Fruit fly (Drosophila melanogaster): ENCODE data around the gene Cht7.
A peak's percentile ranks its signal among the peaks of the same experiment; 100 is the strongest.

Cht7 gene

dm6 chr3L:3050185-3050584, 56.6 kb downstream of the Cht7 start, which contains the start of gene CG32485:
CG32485 (plus strand) TSS chr3L:3050323.
- TF ChIP-seq rib (GFP tag; IDR thresholded peaks at IDR 0.05) (no peak), caup (GFP tag; optimal IDR thresholded peaks at IDR 0.05; ENCODE audit: severe bottlenecking) (no peak), CG12659 (GFP tag; optimal IDR thresholded peaks at IDR 0.05) (peak; percentile 15), Myb (GFP tag; optimal IDR thresholded peaks at IDR 0.05) (peak; percentile 90), CG15601 (tag; optimal IDR thresholded peaks at IDR 0.05) (peak; percentile 86), h (optimal IDR thresholded peaks at IDR 0.05) (no peak), Dp (GFP tag; optimal IDR thresholded peaks at IDR 0.05) (peak; percentile 32), CG17359 (tag; optimal IDR thresholded peaks at IDR 0.05) (peak; percentile 67), pzg (GFP tag; optimal IDR thresholded peaks at IDR 0.05) (peak; percentile 56), CG9797 (GFP tag; optimal IDR thresholded peaks at IDR 0.05) (peak; percentile 57), trem (tag; optimal IDR thresholded peaks at IDR 0.05) (peak; percentile 4), sd (tag; optimal IDR thresholded peaks at IDR 0.05) (peak; percentile 9), Doc3 (GFP tag; IDR thresholded peaks at IDR 0.05; ENCODE audit: partially characterized antibody) (no peak), bbx (GFP tag; IDR thresholded peaks at IDR 0.05; ENCODE audit: partially characterized antibody) (0 out of 2 replicates have a peak, but pooled peaks have one; percentile 31), MBD-R2 (GFP tag; IDR thresholded peaks at IDR 0.05) (peak; percentile 64), gfzf (GFP tag; optimal IDR thresholded peaks at IDR 0.05) (peak; percentile 79), CG3995 (GFP tag; optimal IDR thresholded peaks at IDR 0.05) (peak; percentile 54), CG14710 (tag; optimal IDR thresholded peaks at IDR 0.05) (peak; percentile 25), CG14050 (GFP tag; IDR thresholded peaks at IDR 0.05) (no peak), danr (GFP tag; IDR thresholded peaks at IDR 0.05) (no peak), Mes4 (GFP tag; optimal IDR thresholded peaks at IDR 0.05) (no peak), lbe (GFP tag; optimal IDR thresholded peaks at IDR 0.05) (peak; percentile 0), CoRest (tag; optimal IDR thresholded peaks at IDR 0.05) (peak; percentile 47), Nf-YC (tag; optimal IDR thresholded peaks at IDR 0.05) (peak; percentile 63), CG14014 (GFP tag; IDR thresholded peaks at IDR 0.05) (no peak), CG32772 (GFP tag; IDR thresholded peaks at IDR 0.05) (peak; percentile 53; the same call in 1 of the 2 replicates), stwl (tag; optimal IDR thresholded peaks at IDR 0.05) (peak; percentile 55), nom (GFP tag; optimal IDR thresholded peaks at IDR 0.05) (peak; percentile 9), CG1603 (tag; optimal IDR thresholded peaks at IDR 0.05) (peak; percentile 2), HLH3B (GFP tag; IDR thresholded peaks at IDR 0.05) (0 out of 2 replicates have a peak, but pooled peaks have one; percentile 12)

dm6 chr3L:3048647-3049046, 58.1 kb downstream of the Cht7 start:
- TF ChIP-seq oc (tag; optimal IDR thresholded peaks at IDR 0.05) (no peak), Med (GFP tag) (peak; percentile 53), CG8478 (optimal IDR thresholded peaks at IDR 0.05) (peak; percentile 63), CG1603 (tag; optimal IDR thresholded peaks at IDR 0.05) (no peak)

- peak; percentile 82 for TF ChIP-seq cas (GFP tag; IDR thresholded peaks at IDR 0.05)
- TF ChIP-seq row (GFP tag; IDR thresholded peaks at IDR 0.05), result peak; percentile 95
- TF ChIP-seq TFAM (GFP tag; optimal IDR thresholded peaks at IDR 0.05), result peak; percentile 85
- TF ChIP-seq Asciz (GFP tag; optimal IDR thresholded peaks at IDR 0.05), result peak; percentile 95
- peak; percentile 71 for TF ChIP-seq exex (tag; optimal IDR thresholded peaks at IDR 0.05)
- peak; percentile 90 for TF ChIP-seq wor (GFP tag; IDR thresholded peaks at IDR 0.05)
- peak; percentile 94 for TF ChIP-seq CG13424 (tag; optimal IDR thresholded peaks at IDR 0.05)
- peak; percentile 87 for TF ChIP-seq slp2 (GFP tag; optimal IDR thresholded peaks at IDR 0.05)
- peak; percentile 98 for TF ChIP-seq CG6854 (GFP tag; optimal IDR thresholded peaks at IDR 0.05)
- TF ChIP-seq croc (GFP tag; conservative IDR thresholded peaks at IDR 0.05), result peak; percentile 83
- 0 out of 3 replicates have a peak, but pooled peaks have one; percentile 33 for TF ChIP-seq knrl (GFP tag; IDR thresholded peaks at IDR 0.05; ENCODE audit: partially characterized antibody)
- peak; percentile 93 for TF ChIP-seq Rx (GFP tag; IDR thresholded peaks at IDR 0.05)
- peak; percentile 93 for TF ChIP-seq gsb-n (tag; optimal IDR thresholded peaks at IDR 0.05)
- TF ChIP-seq CG10147 (GFP tag; optimal IDR thresholded peaks at IDR 0.05), result peak; percentile 89
- peak; percentile 88 for TF ChIP-seq CG15601 (tag; optimal IDR thresholded peaks at IDR 0.05)
- TF ChIP-seq C15 (GFP tag; IDR thresholded peaks at IDR 0.05), result peak; percentile 89
Observed at dm6 chr3L:3046325-3047156, 60.2 kb downstream of the Cht7 start, which contains the start of the genes scramb2 and Sk2. scramb2 (minus strand) TSS chr3L:3046812. Sk2 (plus strand) TSS chr3L:3047087.

All from whole organism, embryonic.